Fruit fly (Drosophila melanogaster): Measurements from ENCODE around the gene CG44098.

The CG44098 gene

dm6 chr3R:4726796-4727195 is 46.2 kb downstream of the CG44098 start:
- no peak for TF ChIP-seq p53 (GFP tag; optimal IDR thresholded peaks at IDR 0.05)
- TF ChIP-seq sens (GFP tag): peak; percentile 55
- peak; percentile 8 for TF ChIP-seq Sox102F (GFP tag; optimal IDR thresholded peaks at IDR 0.05)
- no peak for TF ChIP-seq CG12744 (GFP tag; optimal IDR thresholded peaks at IDR 0.05)
- TF ChIP-seq fu2 (GFP tag; optimal IDR thresholded peaks at IDR 0.05): no peak
- TF ChIP-seq CG17361 (GFP tag; IDR thresholded peaks at IDR 0.05): 0 out of 3 replicates have a peak, but pooled peaks have one; percentile 11
- TF ChIP-seq ab (GFP tag; optimal IDR thresholded peaks at IDR 0.05): no peak
- peak; percentile 81 for TF ChIP-seq D19A (tag; optimal IDR thresholded peaks at IDR 0.05)

- no peak for TF ChIP-seq CG7987 (GFP tag; optimal IDR thresholded peaks at IDR 0.05)
- no peak for TF ChIP-seq CG31224 (GFP tag; IDR thresholded peaks at IDR 0.05)
- TF ChIP-seq Abd-B (GFP tag; optimal IDR thresholded peaks at IDR 0.05): no peak
- no peak for TF ChIP-seq Dll (GFP tag; IDR thresholded peaks at IDR 0.05; ENCODE audit: partially characterized antibody)
- TF ChIP-seq Bgb (GFP tag; IDR thresholded peaks at IDR 0.05; ENCODE audit: partially characterized antibody): 0 out of 2 replicates have a peak, but pooled peaks have one; percentile 29
- no peak for TF ChIP-seq bbx (GFP tag; IDR thresholded peaks at IDR 0.05; ENCODE audit: partially characterized antibody)
- TF ChIP-seq CG17612 (GFP tag; IDR thresholded peaks at IDR 0.05): no peak
- TF ChIP-seq kni (GFP tag; optimal IDR thresholded peaks at IDR 0.05): peak; percentile 67
- TF ChIP-seq Trl (optimal IDR thresholded peaks at IDR 0.05): no peak
- no peak for TF ChIP-seq Trl (GFP tag; optimal IDR thresholded peaks at IDR 0.05)
- 0 out of 2 replicates have a peak, but pooled peaks have one; percentile 15 for TF ChIP-seq CG32532 (GFP tag; IDR thresholded peaks at IDR 0.05)
- TF ChIP-seq CG11696 (GFP tag; IDR thresholded peaks at IDR 0.05): no peak
- peak in 1 of 2 experiments; percentile 79 for TF ChIP-seq Pdp1 (GFP tag; optimal IDR thresholded peaks at IDR 0.05)
- no peak for TF ChIP-seq CG17568 (GFP tag; optimal IDR thresholded peaks at IDR 0.05)
- 0 out of 2 replicates have a peak, but pooled peaks have one; percentile 17 for TF ChIP-seq Drgx (GFP tag; IDR thresholded peaks at IDR 0.05)
- TF ChIP-seq Meics (GFP tag; optimal IDR thresholded peaks at IDR 0.05): no peak
- TF ChIP-seq dati (GFP tag; IDR thresholded peaks at IDR 0.05): no peak
- TF ChIP-seq BEAF-32 (GFP tag; optimal IDR thresholded peaks at IDR 0.05): no peak
- TF ChIP-seq crc (GFP tag; optimal IDR thresholded peaks at IDR 0.05): no peak
- no peak for TF ChIP-seq CG11456 (GFP tag; IDR thresholded peaks at IDR 0.05)
- TF ChIP-seq CG7372 (GFP tag; IDR thresholded peaks at IDR 0.05): no peak
- TF ChIP-seq Hr78 (GFP tag; optimal IDR thresholded peaks at IDR 0.05): peak in 1 of 2 experiments; percentile 27
- TF ChIP-seq CG6254 (GFP tag; optimal IDR thresholded peaks at IDR 0.05): no peak
- TF ChIP-seq sens-2 (GFP tag; IDR thresholded peaks at IDR 0.05): no peak
- no peak for TF ChIP-seq CG10366 (GFP tag; IDR thresholded peaks at IDR 0.05)
- no peak for TF ChIP-seq Gsc (GFP tag; IDR thresholded peaks at IDR 0.05)
- TF ChIP-seq CG32767 (GFP tag; IDR thresholded peaks at IDR 0.05): no peak
- peak; percentile 48 for TF ChIP-seq Ets65A (GFP tag)
- TF ChIP-seq slbo (GFP tag; IDR thresholded peaks at IDR 0.05): no peak
- TF ChIP-seq CG7556 (GFP tag; optimal IDR thresholded peaks at IDR 0.05): no peak
- TF ChIP-seq pan (optimal IDR thresholded peaks at IDR 0.05): no peak
- TF ChIP-seq pan (GFP tag; optimal IDR thresholded peaks at IDR 0.05 in 1 of 2, IDR thresholded peaks at IDR 0.05 in 1 of 2): no peak
- TF ChIP-seq danr (GFP tag; IDR thresholded peaks at IDR 0.05): no peak
- TF ChIP-seq CG34376 (GFP tag; optimal IDR thresholded peaks at IDR 0.05): no peak
- no peak for TF ChIP-seq pho (GFP tag; optimal IDR thresholded peaks at IDR 0.05)
- peak; percentile 65 for TF ChIP-seq crol (GFP tag; IDR thresholded peaks at IDR 0.05)
- no peak for TF ChIP-seq nom (GFP tag; optimal IDR thresholded peaks at IDR 0.05)
- TF ChIP-seq CG14014 (GFP tag; IDR thresholded peaks at IDR 0.05): no peak
- TF ChIP-seq CG16813 (GFP tag; IDR thresholded peaks at IDR 0.05; ENCODE audit: partially characterized antibody): no peak
These were observed 46.7 kb downstream of the CG44098 start for dm6 chr3R:4726294-4726693.
